Worm (Caenorhabditis elegans) whole organism, L2 larva: ENCODE measurements around the gene atf-4.

ENCODE experiments used
- F13H6.1 ChIP-seq: sonication (generic microtip); optimal IDR thresholded peaks from 2 replicates; lab custom pipeline; 2016; ENCODE audit warnings: missing genetic modification characterization, missing compliant biosample characterization
- ceh-16 ChIP-seq: fragments of 150-350 bp; optimal IDR thresholded peaks from 2 replicates; lab custom pipeline; 2014; ENCODE audit warnings: missing biosample characterization, missing genetic modification characterization
- dmd-4 ChIP-seq: sonication (generic microtip); optimal IDR thresholded peaks from 2 replicates; lab custom pipeline; 2017; ENCODE audit warnings: missing biosample characterization, missing genetic modification characterization
- elt-3 ChIP-seq: sonication (generic microtip); optimal IDR thresholded peaks from 2 replicates; lab custom pipeline; 2017; ENCODE audit warnings: missing biosample characterization, missing genetic modification characterization
- fos-1 ChIP-seq: fragments of 150-350 bp; optimal IDR thresholded peaks from 2 replicates; lab custom pipeline; 2014; ENCODE audit warnings: missing biosample characterization, missing genetic modification characterization
- lin-13 ChIP-seq: fragments of 150-350 bp; optimal IDR thresholded peaks from 2 replicates; lab custom pipeline; 2014; ENCODE audit warnings: missing biosample characterization, missing genetic modification reagents, missing genetic modification characterization
- lin-39 ChIP-seq: fragments of 150-350 bp; optimal IDR thresholded peaks from 2 replicates; lab custom pipeline; 2014; ENCODE audit warnings: missing biosample characterization, missing genetic modification reagents, missing genetic modification characterization
- mab-5 ChIP-seq: fragments of 150-350 bp; optimal IDR thresholded peaks from 2 replicates; lab custom pipeline; 2014; ENCODE audit warnings: missing biosample characterization, missing genetic modification characterization
- mdl-1 ChIP-seq, 2 experiments: fragments of 150-350 bp in 1 of 2; sonication (generic microtip) in 1 of 2; optimal IDR thresholded peaks; 2 replicates each; lab custom pipeline; 2017; ENCODE audit warnings: missing biosample characterization in 2 of 2, missing genetic modification characterization in 2 of 2
- snpc-4 ChIP-seq: fragments of 150-350 bp; optimal IDR thresholded peaks from 2 replicates; lab custom pipeline; 2014; ENCODE audit warnings: missing biosample characterization, missing genetic modification characterization
- unc-62 ChIP-seq: fragments of 150-350 bp; optimal IDR thresholded peaks from 2 replicates; lab custom pipeline; 2014; ENCODE audit warnings: missing biosample characterization, missing genetic modification reagents, missing genetic modification characterization
- zag-1 ChIP-seq: fragments of 150-350 bp; optimal IDR thresholded peaks from 2 replicates; lab custom pipeline; 2014; ENCODE audit warnings: missing biosample characterization, missing genetic modification characterization

- TF ChIP-seq lin-13 (GFP tag; lab: Kevin White, UChicago), result no peak
- TF ChIP-seq fos-1 (tag; lab: Kevin White, UChicago), result no peak
- no peak for TF ChIP-seq lin-39
- TF ChIP-seq mab-5 (tag; lab: Kevin White, UChicago), result no peak
- TF ChIP-seq dmd-4, result no peak
- TF ChIP-seq elt-3, result no peak
- no peak for TF ChIP-seq unc-62 (GFP tag; lab: Kevin White, UChicago)
- no peak for TF ChIP-seq F13H6.1 (tag; lab: Kevin White, UChicago)
- TF ChIP-seq mdl-1 (tag; optimal IDR thresholded peaks at IDR 0.05; lab: Kevin White, UChicago), result no peak
- no peak for TF ChIP-seq zag-1
- no peak for TF ChIP-seq ceh-16 (tag; lab: Kevin White, UChicago)
- TF ChIP-seq snpc-4, result no peak
Measured at ce11 chrX:14794170-14794569, 16.4 kb downstream of the atf-4 start.
